Worm (Caenorhabditis elegans): ENCODE measurements around the gene nhr-199.
"Not testable (repeated sequence)": the region's sequence is repeated elsewhere in the genome, so short reads cannot be mapped to it uniquely, and the experiment has no call there.

The nhr-199 gene

ce11 chrV:15685599-15685998, 14.1 kb downstream of the nhr-199 start, which contains the start of gene nhr-196:
nhr-196 (plus strand) TSS chrV:15685716.
- TF ChIP-seq lin-39 (tag; optimal IDR thresholded peaks at IDR 0.05) (no peak), nhr-77 (tag; optimal IDR thresholded peaks at IDR 0.05) (no peak), zag-1 (tag; optimal IDR thresholded peaks at IDR 0.05) (no peak), ama-1 (optimal IDR thresholded peaks at IDR 0.05) (no peak)

- TF ChIP-seq pha-4 (tag; optimal IDR thresholded peaks at IDR 0.05) = no peak
- TF ChIP-seq nfya-1 (tag; optimal IDR thresholded peaks at IDR 0.05; ENCODE audit: insufficient read depth) = no peak
- no peak for TF ChIP-seq tbx-2 (tag; optimal IDR thresholded peaks at IDR 0.05)
- TF ChIP-seq nhr-43 (tag; optimal IDR thresholded peaks at IDR 0.05; ENCODE audit: poor library complexity, severe bottlenecking) = no peak
These were observed 22.5 kb downstream of the nhr-199 start, which contains the start of gene nhr-52 for ce11 chrV:15677222-15677621. nhr-52 (plus strand) TSS chrV:15677522.

ce11 chrV:15674899-15675298, 24.8 kb downstream of the nhr-199 start:
- TF ChIP-seq lin-15B (tag; optimal IDR thresholded peaks at IDR 0.05) (no peak), snpc-4 (tag; optimal IDR thresholded peaks at IDR 0.05) (no peak), fos-1 (tag; optimal IDR thresholded peaks at IDR 0.05) (no peak)

- TF ChIP-seq ceh-28 (tag; optimal IDR thresholded peaks at IDR 0.05) = no peak
- no peak for TF ChIP-seq jun-1 (tag; optimal IDR thresholded peaks at IDR 0.05)
- no peak for TF ChIP-seq ceh-9 (tag; optimal IDR thresholded peaks at IDR 0.05)
- TF ChIP-seq elt-1 (tag; optimal IDR thresholded peaks at IDR 0.05) = no peak
- no peak for TF ChIP-seq pqm-1 (tag; optimal IDR thresholded peaks at IDR 0.05)
- TF ChIP-seq lin-39 (tag; optimal IDR thresholded peaks at IDR 0.05) = no peak
- no peak for TF ChIP-seq pha-4 (tag; optimal IDR thresholded peaks at IDR 0.05)
- TF ChIP-seq ceh-16 (tag; optimal IDR thresholded peaks at IDR 0.05) = no peak
- no peak for TF ChIP-seq nhr-23 (tag; optimal IDR thresholded peaks at IDR 0.05)
These were observed 26.0 kb downstream of the nhr-199 start, which contains the start of gene nhr-51 for ce11 chrV:15673707-15674106. nhr-51 (plus strand) TSS chrV:15674007.

- TF ChIP-seq nhr-67, egl-5, nhr-23 (tag; optimal IDR thresholded peaks at IDR 0.05): not testable (repeated sequence)
These were observed 29.6 kb downstream of the nhr-199 start, which contains the start of gene K06B4.15 for ce11 chrV:15670139-15670538. K06B4.15 (plus strand) TSS chrV:15670439.

ce11 chrV:15668870-15669269, 30.8 kb downstream of the nhr-199 start, which contains the start of gene K06B4.4:
K06B4.4 (plus strand) TSS chrV:15669170.
- no peak for TF ChIP-seq elt-3 (tag; optimal IDR thresholded peaks at IDR 0.05)
- TF ChIP-seq ztf-11 (tag; optimal IDR thresholded peaks at IDR 0.05) = no peak
- TF ChIP-seq jun-1 (tag; optimal IDR thresholded peaks at IDR 0.05) = no peak

- TF ChIP-seq elt-1, elt-3, fkh-2 (tag; optimal IDR thresholded peaks at IDR 0.05): not testable (repeated sequence)
These were observed 31.5 kb downstream of the nhr-199 start, which contains the start of gene F53E4.1 for ce11 chrV:15668200-15668599. F53E4.1 (minus strand) TSS chrV:15668300.

- no peak for TF ChIP-seq eor-1 (tag; optimal IDR thresholded peaks at IDR 0.05)
- TF ChIP-seq elt-2 (tag; optimal IDR thresholded peaks at IDR 0.05) = peak; percentile 99
- TF ChIP-seq fos-1 (tag; optimal IDR thresholded peaks at IDR 0.05) = no peak
- no peak for TF ChIP-seq elt-3 (tag; optimal IDR thresholded peaks at IDR 0.05)
- TF ChIP-seq zag-1 (tag; optimal IDR thresholded peaks at IDR 0.05) = no peak
- TF ChIP-seq jun-1 (tag; optimal IDR thresholded peaks at IDR 0.05) = peak; percentile 64
- peak; percentile 79 for TF ChIP-seq pha-4 (tag; optimal IDR thresholded peaks at IDR 0.05)
- TF ChIP-seq ceh-82 (tag; optimal IDR thresholded peaks at IDR 0.05) = no peak
- TF ChIP-seq snpc-4 (tag; optimal IDR thresholded peaks at IDR 0.05) = no peak
- TF ChIP-seq ztf-11 (tag; optimal IDR thresholded peaks at IDR 0.05) = no peak
- no peak for TF ChIP-seq hmg-11 (tag; optimal IDR thresholded peaks at IDR 0.05)
- no peak for TF ChIP-seq egl-5 (tag; optimal IDR thresholded peaks at IDR 0.05)
- no peak for TF ChIP-seq nhr-28 (tag; optimal IDR thresholded peaks at IDR 0.05)
- no peak for TF ChIP-seq nhr-43 (tag; optimal IDR thresholded peaks at IDR 0.05; ENCODE audit: poor library complexity, severe bottlenecking)
- no peak for TF ChIP-seq R02D3.7 (tag; optimal IDR thresholded peaks at IDR 0.05)
- TF ChIP-seq fkh-10 (GFP tag; optimal IDR thresholded peaks at IDR 0.05) = no peak
- TF ChIP-seq nhr-12 (tag; optimal IDR thresholded peaks at IDR 0.05) = no peak
- TF ChIP-seq nhr-11 (tag; optimal IDR thresholded peaks at IDR 0.05) = no peak
- no peak for TF ChIP-seq nhr-23 (tag; optimal IDR thresholded peaks at IDR 0.05)
- no peak for TF ChIP-seq ceh-16 (tag; optimal IDR thresholded peaks at IDR 0.05)
- TF ChIP-seq pqm-1 (tag; optimal IDR thresholded peaks at IDR 0.05) = peak; percentile 98
- no peak for TF ChIP-seq ztf-4 (tag; optimal IDR thresholded peaks at IDR 0.05)
- no peak for TF ChIP-seq tbx-2 (tag; optimal IDR thresholded peaks at IDR 0.05)
- TF ChIP-seq nhr-76 (tag; optimal IDR thresholded peaks at IDR 0.05) = no peak
- TF ChIP-seq nhr-25 (tag; optimal IDR thresholded peaks at IDR 0.05) = no peak
- no peak for TF ChIP-seq sea-2 (GFP tag; optimal IDR thresholded peaks at IDR 0.05)
- no peak for TF ChIP-seq elt-1 (tag; optimal IDR thresholded peaks at IDR 0.05)
- TF ChIP-seq mml-1 (tag; optimal IDR thresholded peaks at IDR 0.05) = no peak
These were observed 33.0 kb downstream of the nhr-199 start for ce11 chrV:15666718-15667117.
